Worm (Caenorhabditis elegans) whole organism, L1 larva: ENCODE data around the gene msp-50.

Experiments
- C16A3.4 ChIP-seq: fragments of 150-350 bp; optimal IDR thresholded peaks from 2 replicates; lab custom pipeline; 2014; ENCODE audit warnings: missing biosample characterization, missing genetic modification characterization
- C34B4.2 ChIP-seq: sonication (generic microtip); optimal IDR thresholded peaks from 2 replicates; lab custom pipeline; 2017; ENCODE audit warnings: mild to moderate bottlenecking, missing genetic modification characterization, missing compliant biosample characterization
- aha-1 ChIP-seq: fragments of 150-350 bp; optimal IDR thresholded peaks from 2 replicates; lab custom pipeline; 2014; ENCODE audit warnings: missing biosample characterization, missing genetic modification characterization
- ama-1 ChIP-seq: fragments of 150-350 bp; optimal IDR thresholded peaks from 2 replicates; lab custom pipeline; 2014
- blmp-1 ChIP-seq: fragments of 150-350 bp; optimal IDR thresholded peaks from 2 replicates; lab custom pipeline; 2014; ENCODE audit warnings: missing biosample characterization, missing genetic modification characterization
- ceh-63 ChIP-seq: fragments of 200-800 bp; sonication (Bioruptor generic); optimal IDR thresholded peaks from 2 replicates; lab custom pipeline; 2018; ENCODE audit warnings: mild to moderate bottlenecking, missing genetic modification characterization, missing compliant biosample characterization
- ceh-82 ChIP-seq, 3 experiments: fragments of 150-350 bp in 1 of 3; sonication (generic microtip) in 2 of 3; optimal IDR thresholded peaks; 2 replicates each; lab custom pipeline; 2014 to 2017; ENCODE audit warnings: missing biosample characterization in 3 of 3, missing genetic modification characterization in 3 of 3
- ceh-88 ChIP-seq: fragments of 200-800 bp; sonication (Bioruptor generic); IDR thresholded peaks from 2 replicates; pipeline ENCODE4 v1.3.6; 2022; ENCODE audit warnings: missing genetic modification characterization, missing compliant biosample characterization
- ceh-90 ChIP-seq: sonication (generic microtip); optimal IDR thresholded peaks from 2 replicates; lab custom pipeline; 2016; ENCODE audit warnings: missing genetic modification characterization, missing compliant biosample characterization
- ces-1 ChIP-seq: fragments of 150-350 bp; optimal IDR thresholded peaks from 2 replicates; lab custom pipeline; 2014; ENCODE audit warnings: missing biosample characterization, missing genetic modification reagents, missing genetic modification characterization
- dpl-1 ChIP-seq, 3 experiments: fragments of 150-350 bp in 2 of 3; sonication (generic microtip) in 1 of 3; optimal IDR thresholded peaks; 2 replicates each; lab custom pipeline; 2014 to 2017; ENCODE audit warnings: missing biosample characterization in 3 of 3, missing genetic modification characterization in 3 of 3, missing genetic modification reagents in 3 of 3
- dsc-1 ChIP-seq: sonication (generic microtip); optimal IDR thresholded peaks from 2 replicates; lab custom pipeline; 2016; ENCODE audit warnings: mild to moderate bottlenecking, missing genetic modification characterization, missing compliant biosample characterization
- efl-1 ChIP-seq, 4 experiments: fragments of 150-350 bp; optimal IDR thresholded peaks in 3 of 4; peaks in 1 of 4; 1 replicate in 1 of 4; 2 replicates in 3 of 4; lab custom pipeline; 2014; ENCODE audit warnings: missing biosample characterization in 2 of 4, missing genetic modification characterization in 2 of 4, missing genetic modification reagents in 2 of 4
- efl-3 ChIP-seq: fragments of 200-800 bp; sonication (Bioruptor generic); optimal IDR thresholded peaks from 2 replicates; lab custom pipeline; 2018; ENCODE audit warnings: mild to moderate bottlenecking, missing genetic modification characterization, missing compliant biosample characterization
- egl-27 ChIP-seq, 2 experiments: fragments of 150-350 bp in 1 of 2; sonication (generic microtip); optimal IDR thresholded peaks; 3 replicates each; lab custom pipeline; 2017 to 2018; ENCODE audit warnings: missing biosample characterization in 2 of 2, missing genetic modification characterization in 2 of 2, missing genetic modification reagents in 2 of 2
- elt-3 ChIP-seq, 6 experiments: fragments of 150-350 bp in 1 of 6; sonication (generic microtip); optimal IDR thresholded peaks; 2 replicates each; lab custom pipeline; 2017 to 2018; ENCODE audit warnings: missing biosample characterization in 6 of 6, missing genetic modification characterization in 6 of 6, inconsistent platforms in 1 of 6
- ets-5 ChIP-seq: fragments of 200-800 bp; sonication (Bioruptor generic); IDR thresholded peaks from 2 replicates; pipeline ENCODE4 v1.3.6; 2022; ENCODE audit warnings: missing genetic modification characterization, missing compliant biosample characterization
- fkh-4 ChIP-seq: sonication (generic microtip); optimal IDR thresholded peaks from 2 replicates; lab custom pipeline; 2016; ENCODE audit warnings: missing compliant biosample characterization, missing genetic modification characterization, borderline replicate concordance
- fos-1 ChIP-seq: fragments of 150-350 bp; optimal IDR thresholded peaks from 2 replicates; lab custom pipeline; 2014; ENCODE audit warnings: missing biosample characterization, missing genetic modification characterization
- hlh-4 ChIP-seq: sonication (generic microtip); optimal IDR thresholded peaks from 2 replicates; lab custom pipeline; 2016; ENCODE audit warnings: mild to moderate bottlenecking, missing genetic modification characterization, missing compliant biosample characterization
- isw-1 ChIP-seq: fragments of 200-800 bp; sonication (Bioruptor generic); IDR thresholded peaks from 2 replicates; pipeline ENCODE4 v1.3.6; 2022; ENCODE audit warnings: missing genetic modification characterization, missing compliant biosample characterization
- jun-1 ChIP-seq: fragments of 150-350 bp; optimal IDR thresholded peaks from 2 replicates; lab custom pipeline; 2014; ENCODE audit warnings: missing biosample characterization, missing genetic modification reagents, missing genetic modification characterization
- lin-13 ChIP-seq: fragments of 150-350 bp; optimal IDR thresholded peaks from 2 replicates; lab custom pipeline; 2014; ENCODE audit warnings: missing biosample characterization, missing genetic modification reagents, missing genetic modification characterization
- lin-14 ChIP-seq: fragments of 200-800 bp; sonication (Bioruptor generic); optimal IDR thresholded peaks from 2 replicates; lab custom pipeline; 2018; ENCODE audit warnings: mild to moderate bottlenecking, missing genetic modification characterization, moderate library complexity, missing compliant biosample characterization
- lin-35 ChIP-seq, 2 experiments: fragments of 150-350 bp; optimal IDR thresholded peaks; 2 replicates each; lab custom pipeline; 2014; ENCODE audit warnings: missing biosample characterization in 2 of 2, missing genetic modification characterization in 2 of 2, missing genetic modification reagents in 2 of 2
- mdl-1 ChIP-seq, 2 experiments: fragments of 150-350 bp; optimal IDR thresholded peaks; 2 replicates each; lab custom pipeline; 2014 to 2017; ENCODE audit warnings: missing biosample characterization in 2 of 2, missing genetic modification characterization in 2 of 2, inconsistent platforms in 1 of 2
- mef-2 ChIP-seq: fragments of 150-350 bp; optimal IDR thresholded peaks from 2 replicates; lab custom pipeline; 2014; ENCODE audit warnings: missing biosample characterization, missing genetic modification characterization
- mep-1 ChIP-seq: fragments of 150-350 bp; optimal IDR thresholded peaks from 2 replicates; lab custom pipeline; 2014; ENCODE audit warnings: missing biosample characterization, missing genetic modification characterization
- nhr-12 ChIP-seq: sonication (generic microtip); optimal IDR thresholded peaks from 2 replicates; lab custom pipeline; 2017; ENCODE audit warnings: missing biosample characterization, missing genetic modification characterization
- nhr-19 ChIP-seq: fragments of 200-800 bp; sonication (Bioruptor generic); conservative IDR thresholded peaks from 2 replicates; pipeline ENCODE4 v1.3.6; 2022; ENCODE audit warnings: missing genetic modification characterization, missing compliant biosample characterization
- nhr-20 ChIP-seq: sonication (generic microtip); optimal IDR thresholded peaks from 2 replicates; lab custom pipeline; 2016; ENCODE audit warnings: mild to moderate bottlenecking, missing genetic modification characterization, missing compliant biosample characterization
- nhr-237 ChIP-seq: fragments of 150-350 bp; optimal IDR thresholded peaks from 2 replicates; lab custom pipeline; 2014; ENCODE audit warnings: missing biosample characterization, missing genetic modification characterization
- nhr-76 ChIP-seq: sonication (generic microtip); optimal IDR thresholded peaks from 2 replicates; lab custom pipeline; 2017; ENCODE audit warnings: missing biosample characterization, missing genetic modification characterization
- nhr-84 ChIP-seq: sonication (generic microtip); optimal IDR thresholded peaks from 2 replicates; lab custom pipeline; 2017; ENCODE audit warnings: missing biosample characterization, missing genetic modification characterization
- nhr-85 ChIP-seq: sonication (generic microtip); peaks from one replicate; lab custom pipeline; 2016; ENCODE audit warnings: missing genetic modification characterization, inconsistent platforms, missing compliant biosample characterization
- pag-3 ChIP-seq: sonication (generic microtip); optimal IDR thresholded peaks from 2 replicates; lab custom pipeline; 2017; ENCODE audit warnings: missing genetic modification characterization, mild to moderate bottlenecking, missing compliant biosample characterization, antibody characterized with exemption, borderline replicate concordance; ENCODE audit not compliant: insufficient read depth
- pax-3 ChIP-seq: fragments of 200-800 bp; sonication (Bioruptor generic); optimal IDR thresholded peaks from 2 replicates; lab custom pipeline; 2018; ENCODE audit warnings: mild to moderate bottlenecking, missing genetic modification characterization, moderate library complexity, missing compliant biosample characterization
- rnt-1 ChIP-seq: sonication (generic microtip); optimal IDR thresholded peaks from 2 replicates; lab custom pipeline; 2016; ENCODE audit warnings: mild to moderate bottlenecking, missing genetic modification characterization, moderate library complexity, missing compliant biosample characterization
- skn-1 ChIP-seq: fragments of 150-350 bp; optimal IDR thresholded peaks from 2 replicates; lab custom pipeline; 2014; ENCODE audit warnings: missing biosample characterization, missing genetic modification characterization
- snpc-4 ChIP-seq: fragments of 150-350 bp; optimal IDR thresholded peaks from 2 replicates; lab custom pipeline; 2014; ENCODE audit warnings: missing biosample characterization, missing genetic modification characterization
- sox-4 ChIP-seq: sonication (generic microtip); optimal IDR thresholded peaks from 2 replicates; lab custom pipeline; 2016; ENCODE audit warnings: missing genetic modification characterization, missing compliant biosample characterization
- sptf-1 ChIP-seq: fragments of 150-350 bp; optimal IDR thresholded peaks from 2 replicates; lab custom pipeline; 2014; ENCODE audit warnings: missing biosample characterization, missing genetic modification characterization
- swsn-7 ChIP-seq: sonication (generic microtip); optimal IDR thresholded peaks from 2 replicates; lab custom pipeline; 2016; ENCODE audit warnings: missing genetic modification characterization, missing compliant biosample characterization
- tbx-2 ChIP-seq: sonication (generic microtip); optimal IDR thresholded peaks from 2 replicates; lab custom pipeline; 2016; ENCODE audit warnings: missing genetic modification characterization, missing compliant biosample characterization
- tlp-1 ChIP-seq: fragments of 150-350 bp; optimal IDR thresholded peaks from 2 replicates; lab custom pipeline; 2014; ENCODE audit warnings: missing biosample characterization, missing genetic modification characterization
- unc-130 ChIP-seq: fragments of 150-350 bp; optimal IDR thresholded peaks from 2 replicates; lab custom pipeline; 2017; ENCODE audit warnings: missing biosample characterization, missing genetic modification characterization, inconsistent platforms
- unc-62 ChIP-seq: fragments of 150-350 bp; optimal IDR thresholded peaks from 2 replicates; lab custom pipeline; 2014; ENCODE audit warnings: missing biosample characterization, missing genetic modification reagents, missing genetic modification characterization
- unc-98 ChIP-seq: fragments of 200-800 bp; sonication (Bioruptor generic); IDR thresholded peaks from 2 replicates; pipeline ENCODE4 v1.3.6; 2022; ENCODE audit warnings: missing genetic modification characterization, missing compliant biosample characterization
- vab-15 ChIP-seq: sonication (generic microtip); optimal IDR thresholded peaks from 2 replicates; lab custom pipeline; 2017; ENCODE audit warnings: missing genotype, mild to moderate bottlenecking, missing genetic modification characterization, missing compliant biosample characterization
- xbp-1 ChIP-seq: sonication (generic microtip); optimal IDR thresholded peaks from 2 replicates; lab custom pipeline; 2016; ENCODE audit warnings: missing genetic modification characterization, missing compliant biosample characterization
- zag-1 ChIP-seq: fragments of 150-350 bp; optimal IDR thresholded peaks from 2 replicates; lab custom pipeline; 2014; ENCODE audit warnings: missing biosample characterization, missing genetic modification characterization
- ztf-11 ChIP-seq, 2 experiments: sonication (generic microtip); optimal IDR thresholded peaks; 2 replicates each; lab custom pipeline; 2016 to 2017; ENCODE audit warnings: missing genetic modification characterization in 2 of 2, missing biosample characterization in 1 of 2, missing compliant biosample characterization in 1 of 2
- ztf-4 ChIP-seq: fragments of 150-350 bp; optimal IDR thresholded peaks from 2 replicates; lab custom pipeline; 2014; ENCODE audit warnings: missing biosample characterization, missing genetic modification characterization

The msp-50 gene

DNA sequence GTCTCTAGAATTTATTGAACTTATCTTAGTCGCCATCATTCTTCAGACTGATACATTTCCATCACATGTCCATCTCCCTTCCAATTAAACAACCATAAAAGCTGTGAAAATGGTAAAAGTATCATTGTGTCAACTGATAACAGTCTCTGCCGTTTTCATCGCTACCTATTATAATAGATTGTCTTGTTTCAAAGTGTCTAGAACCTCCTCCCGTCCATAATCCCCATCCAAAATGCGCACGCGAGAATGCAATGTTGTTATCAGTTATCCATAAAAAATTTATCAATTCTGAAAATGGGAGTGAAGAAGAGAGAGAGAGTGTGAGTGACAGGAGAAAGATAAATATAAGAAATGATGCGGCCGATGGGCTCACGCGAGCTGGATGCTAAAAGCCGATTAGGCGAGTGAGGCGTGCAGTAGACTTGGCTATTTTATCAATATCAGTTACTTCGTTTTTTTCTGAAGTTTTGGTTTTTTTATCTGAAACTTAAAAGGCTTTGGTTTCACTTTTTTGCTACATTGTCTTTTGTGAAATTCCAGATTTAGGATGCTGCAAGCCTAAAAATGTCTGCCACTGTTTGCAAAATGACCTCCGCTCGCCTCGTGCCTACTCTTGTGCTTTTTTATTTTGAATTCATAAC, 2.4 kb downstream of the msp-50 start (continued):
- TF ChIP-seq mdl-1 (tag; optimal IDR thresholded peaks at IDR 0.05; lab: Kevin White, UChicago) (no peak), lin-14 (GFP tag; lab: Kevin White, UChicago) (peak; percentile 32), zag-1 (no peak), nhr-76 (tag; lab: Kevin White, UChicago) (no peak), ceh-88 (GFP tag; lab: Robert Waterston, UW) (no peak), ceh-90 (tag; lab: Kevin White, UChicago) (no peak), xbp-1 (tag; lab: Kevin White, UChicago) (no peak), pag-3 (tag; lab: Kevin White, UChicago) (no peak), nhr-85 (peak; percentile 67), sptf-1 (no peak), C34B4.2 (no peak), efl-3 (GFP tag; lab: Kevin White, UChicago) (no peak), fkh-4 (tag; lab: Kevin White, UChicago) (no peak), dsc-1 (tag; lab: Kevin White, UChicago) (peak; percentile 50), C16A3.4 (tag; lab: Kevin White, UChicago) (no peak), nhr-84 (tag; lab: Kevin White, UChicago) (no peak), tlp-1 (peak; percentile 69), mep-1 (tag; lab: Kevin White, UChicago) (peak; percentile 22), ama-1 (lab: Kevin White, UChicago) (no peak), nhr-237 (tag; lab: Kevin White, UChicago) (no peak), unc-62 (GFP tag; lab: Kevin White, UChicago) (no peak), egl-27 (tag; optimal IDR thresholded peaks at IDR 0.05; lab: Kevin White, UChicago) (no peak), ztf-4 (tag; lab: Kevin White, UChicago) (no peak), lin-13 (GFP tag; lab: Kevin White, UChicago) (no peak), nhr-19 (no peak), aha-1 (tag; lab: Kevin White, UChicago) (no peak), unc-130 (no peak), elt-3 (tag; optimal IDR thresholded peaks at IDR 0.05; lab: Kevin White, UChicago) (peak in 4 of 6 experiments; percentile 22 to 77 (median 43)), ceh-63 (GFP tag; lab: Kevin White, UChicago) (no peak), ets-5 (no peak), dpl-1 (GFP tag; optimal IDR thresholded peaks at IDR 0.05; lab: Kevin White, UChicago) (no peak), fos-1 (no peak), nhr-20 (tag; lab: Kevin White, UChicago) (peak; percentile 16), vab-15 (tag; lab: Kevin White, UChicago) (no peak), mef-2 (tag; lab: Kevin White, UChicago) (no peak), nhr-12 (tag; lab: Kevin White, UChicago) (no peak), snpc-4 (tag; lab: Kevin White, UChicago) (no peak), unc-98 (GFP tag; lab: Robert Waterston, UW) (no peak), ztf-11 (tag; optimal IDR thresholded peaks at IDR 0.05; lab: Kevin White, UChicago) (no peak), rnt-1 (no peak), lin-35 (GFP tag; optimal IDR thresholded peaks at IDR 0.05; lab: Kevin White, UChicago) (peak in 1 of 2 experiments; percentile 55), isw-1 (GFP tag; lab: Robert Waterston, UW) (no peak), ces-1 (GFP tag; lab: Kevin White, UChicago) (no peak), hlh-4 (tag; lab: Kevin White, UChicago) (no peak), swsn-7 (tag; lab: Kevin White, UChicago) (no peak), ceh-82 (tag; optimal IDR thresholded peaks at IDR 0.05; lab: Kevin White, UChicago) (no peak), skn-1 (tag; lab: Kevin White, UChicago) (no peak), pax-3 (no peak), sox-4 (no peak), tbx-2 (no peak), efl-1 (optimal IDR thresholded peaks at IDR 0.05; lab: Kevin White, UChicago) (no peak), efl-1 (GFP tag; optimal IDR thresholded peaks at IDR 0.05 in 1 of 2; lab: Kevin White, UChicago) (no peak), jun-1 (tag; lab: Kevin White, UChicago) (peak; percentile 61), blmp-1 (tag; lab: Kevin White, UChicago) (peak; percentile 46)
